Fruit fly (Drosophila melanogaster) whole organism, adult: ENCODE results near the gene CG3164.
A peak's percentile ranks its signal among the peaks of the same experiment; 100 is the strongest.

Experiments
- CG11617 ChIP-seq: fragments of 200-800 bp; sonication (Bioruptor generic); optimal IDR thresholded peaks from 2 replicates; lab custom pipeline; 2017; ENCODE audit warnings: mild to moderate bottlenecking, missing biosample characterization, missing genetic modification reagents, missing genetic modification characterization
- CG12768 ChIP-seq: fragments of 200-800 bp; sonication (Bioruptor generic); optimal IDR thresholded peaks from 2 replicates; lab custom pipeline; 2017; ENCODE audit warnings: missing biosample characterization, missing genetic modification characterization, mild to moderate bottlenecking, moderate library complexity, missing genetic modification reagents
- CG14711 ChIP-seq: fragments of 200-800 bp; sonication (Bioruptor generic); optimal IDR thresholded peaks from 2 replicates; lab custom pipeline; 2018; ENCODE audit warnings: missing biosample characterization, mild to moderate bottlenecking, missing genetic modification characterization, moderate library complexity
- CG1620 ChIP-seq: fragments of 200-800 bp; sonication (Bioruptor generic); optimal IDR thresholded peaks from 2 replicates; lab custom pipeline; 2016; ENCODE audit warnings: missing biosample characterization, missing genetic modification characterization
- CG33017 ChIP-seq: fragments of 200-800 bp; sonication (Bioruptor generic); optimal IDR thresholded peaks from 2 replicates; lab custom pipeline; 2018; ENCODE audit warnings: missing biosample characterization, mild to moderate bottlenecking, missing genetic modification characterization, moderate library complexity
- CG5204 ChIP-seq: fragments of 200-800 bp; sonication (Bioruptor generic); optimal IDR thresholded peaks from 2 replicates; lab custom pipeline; 2016; ENCODE audit warnings: missing biosample characterization, missing genetic modification characterization
- CG7045 ChIP-seq: fragments of 200-800 bp; sonication (Bioruptor generic); optimal IDR thresholded peaks from 2 replicates; lab custom pipeline; 2017; ENCODE audit warnings: missing biosample characterization, mild to moderate bottlenecking, missing genetic modification characterization
- CG7101 ChIP-seq: fragments of 200-800 bp; sonication (Bioruptor generic); optimal IDR thresholded peaks from 2 replicates; lab custom pipeline; 2018; ENCODE audit warnings: missing biosample characterization, mild to moderate bottlenecking, missing genetic modification characterization, moderate library complexity
- Clk ChIP-seq: fragments of 200-800 bp; sonication (Bioruptor generic); optimal IDR thresholded peaks from 2 replicates; lab custom pipeline; 2017; ENCODE audit warnings: missing biosample characterization, missing genetic modification characterization
- Crg-1 ChIP-seq: fragments of 200-800 bp; sonication (Bioruptor generic); optimal IDR thresholded peaks from 2 replicates; lab custom pipeline; 2016; ENCODE audit warnings: missing biosample characterization, missing genetic modification characterization
- Hr96 ChIP-seq: fragments of 200-800 bp; sonication (Bioruptor generic); optimal IDR thresholded peaks from 2 replicates; lab custom pipeline; 2016; ENCODE audit warnings: missing biosample characterization, missing genetic modification characterization
- Mnt ChIP-seq: fragments of 200-800 bp; sonication (Bioruptor generic); optimal IDR thresholded peaks from 2 replicates; lab custom pipeline; 2016; ENCODE audit warnings: missing biosample characterization, mild to moderate bottlenecking, missing genetic modification characterization
- bab1 ChIP-seq: fragments of 200-800 bp; sonication (Bioruptor generic); optimal IDR thresholded peaks from 3 replicates; lab custom pipeline; 2019; ENCODE audit warnings: missing biosample characterization, mild to moderate bottlenecking, missing genetic modification characterization, moderate library complexity
- cic ChIP-seq: fragments of 200-800 bp; sonication (Bioruptor generic); optimal IDR thresholded peaks from 2 replicates; lab custom pipeline; 2017; ENCODE audit warnings: missing biosample characterization, mild to moderate bottlenecking, missing genetic modification characterization, moderate library complexity
- cnc ChIP-seq, 2 experiments: fragments of >200 bp; optimal IDR thresholded peaks; 2 replicates each; lab custom pipeline; 2017
- kay ChIP-seq: fragments of 200-800 bp; sonication (Bioruptor generic); peaks from one replicate; lab custom pipeline; 2016; ENCODE audit warnings: missing biosample characterization, missing genetic modification characterization, borderline replicate concordance
- ovo ChIP-seq: fragments of 200-800 bp; sonication (Bioruptor generic); optimal IDR thresholded peaks from 2 replicates; lab custom pipeline; 2016; ENCODE audit warnings: missing biosample characterization, missing genetic modification characterization
- pad ChIP-seq: fragments of 200-800 bp; sonication (Bioruptor generic); optimal IDR thresholded peaks from 3 replicates; lab custom pipeline; 2017; ENCODE audit warnings: missing biosample characterization, missing genetic modification characterization, mild to moderate bottlenecking, moderate library complexity, missing genetic modification reagents
- tj ChIP-seq: fragments of 200-800 bp; sonication (Bioruptor generic); optimal IDR thresholded peaks from 3 replicates; lab custom pipeline; 2017; ENCODE audit warnings: missing biosample characterization, mild to moderate bottlenecking, missing genetic modification characterization, moderate library complexity
- toe ChIP-seq: fragments of 200-800 bp; sonication (Bioruptor generic); optimal IDR thresholded peaks from 2 replicates; lab custom pipeline; 2016; ENCODE audit warnings: missing biosample characterization, missing genetic modification characterization

Gene CG3164

DNA sequence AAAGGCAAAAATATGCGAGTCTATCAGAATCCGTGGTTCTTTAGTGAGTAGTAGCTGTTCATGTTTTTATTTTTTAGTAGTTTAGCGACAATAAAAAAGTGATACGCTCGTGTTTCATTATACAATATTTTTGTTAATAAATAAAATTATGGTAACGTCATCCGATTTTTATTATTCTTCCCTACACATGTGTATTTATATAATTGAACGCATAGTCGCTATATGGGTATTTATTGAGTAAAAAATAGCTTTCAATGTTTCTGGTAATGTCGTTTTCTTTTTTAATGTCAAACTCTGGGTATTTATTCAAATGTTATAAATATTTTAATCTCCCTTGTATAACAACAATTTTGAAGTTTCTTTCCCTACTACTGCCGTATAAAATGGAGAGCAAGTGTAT lies 54.5 kb downstream of the CG3164 start, which contains the start of gene CG11374:
Gene CG11374, plus strand, starts transcription at position 301 of the 400 bp plus-strand sequence.
- TF ChIP-seq Clk (GFP tag; lab: Kevin White, UChicago) (no peak), kay (peak; percentile 22)

DNA sequence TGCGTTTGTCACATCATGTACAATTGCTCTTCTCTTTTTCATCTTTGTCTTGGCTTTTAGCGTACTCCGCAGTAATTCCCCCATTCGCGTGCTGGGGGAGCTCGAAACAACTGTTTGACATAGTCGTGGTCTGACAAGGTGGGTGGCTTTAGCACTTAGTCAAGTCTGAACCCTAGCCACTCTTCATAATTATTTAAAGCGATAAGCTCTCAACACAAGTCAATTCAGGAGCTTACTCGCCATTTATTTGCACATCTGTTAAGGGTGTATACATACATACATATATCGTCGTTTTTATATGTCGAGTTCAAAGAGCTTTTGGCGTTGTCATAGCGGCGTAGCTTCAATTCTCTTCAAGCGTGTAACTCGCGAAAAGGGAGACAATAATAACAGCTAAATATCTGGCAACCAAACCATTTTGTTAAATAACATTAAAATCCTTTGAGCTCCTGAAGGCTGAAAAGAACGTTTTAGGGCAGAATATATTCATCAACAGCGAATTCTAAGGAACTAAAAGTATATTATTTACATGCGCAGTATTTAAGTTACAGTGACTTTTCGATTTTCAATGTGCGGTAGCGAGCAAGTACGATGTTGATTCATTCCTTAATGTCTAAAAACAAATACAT lies 56.7 kb downstream of the CG3164 start:
- TF ChIP-seq cnc (optimal IDR thresholded peaks at IDR 0.05; lab: Kevin White, UChicago) = peak in 1 of 2 experiments; percentile 55
- no peak for TF ChIP-seq Hr96 (GFP tag; lab: Kevin White, UChicago)
- no peak for TF ChIP-seq CG5204
- no peak for TF ChIP-seq bab1 (GFP tag; lab: Kevin White, UChicago)
- TF ChIP-seq pad (GFP tag; lab: Kevin White, UChicago) = peak; percentile 94
- no peak for TF ChIP-seq CG7045 (GFP tag; lab: Kevin White, UChicago)
- no peak for TF ChIP-seq CG33017 (tag; lab: Kevin White, UChicago)
- TF ChIP-seq CG12768 = no peak
- peak; percentile 88 for TF ChIP-seq kay
- no peak for TF ChIP-seq Crg-1 (GFP tag; lab: Kevin White, UChicago)
- no peak for TF ChIP-seq CG7101 (tag; lab: Kevin White, UChicago)
- peak; percentile 19 for TF ChIP-seq CG1620 (GFP tag; lab: Kevin White, UChicago)
- no peak for TF ChIP-seq ovo (GFP tag; lab: Kevin White, UChicago)
- TF ChIP-seq Clk (GFP tag; lab: Kevin White, UChicago) = no peak
- no peak for TF ChIP-seq toe
- no peak for TF ChIP-seq Mnt (GFP tag; lab: Kevin White, UChicago)
- peak; percentile 43 for TF ChIP-seq cic (GFP tag; lab: Kevin White, UChicago)
- no peak for TF ChIP-seq CG11617
- no peak for TF ChIP-seq CG14711
- TF ChIP-seq tj = peak; percentile 5

DNA sequence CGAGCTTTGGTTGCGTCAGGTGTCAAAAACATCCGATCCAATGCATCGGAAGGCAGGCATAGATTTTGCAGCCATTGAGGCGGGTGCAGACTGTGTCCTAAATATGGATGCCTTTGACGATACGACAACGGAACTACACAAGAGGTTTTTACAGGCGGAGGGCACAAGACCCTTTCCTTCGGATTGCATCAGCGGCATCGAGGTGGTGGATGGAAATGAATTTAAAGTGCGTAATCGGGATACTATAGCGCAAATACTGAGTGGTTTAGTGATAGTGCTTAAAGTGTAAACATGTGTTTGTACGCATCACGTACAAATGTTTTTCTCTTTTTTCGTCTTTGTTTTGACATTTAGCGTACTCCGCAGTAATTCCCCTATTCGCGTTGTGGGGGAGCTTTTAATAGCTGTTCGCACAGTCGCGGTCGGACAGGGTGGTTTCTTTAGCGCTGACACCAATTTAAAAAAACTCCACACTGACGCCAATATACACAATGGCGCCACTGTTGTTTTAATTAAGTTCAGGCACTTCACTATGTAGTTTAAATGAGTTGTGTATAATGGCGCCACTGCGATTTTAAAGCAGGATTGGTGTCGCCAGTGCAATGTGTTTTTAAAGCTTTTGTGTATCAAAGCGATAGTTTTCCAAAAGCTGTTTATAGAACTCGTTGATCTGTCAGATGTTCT lies 57.7 kb downstream of the CG3164 start:
- peak; percentile 65 for TF ChIP-seq Mnt (GFP tag; lab: Kevin White, UChicago)
- TF ChIP-seq tj = peak; percentile 33
- TF ChIP-seq toe = no peak
- no peak for TF ChIP-seq cnc (optimal IDR thresholded peaks at IDR 0.05; lab: Kevin White, UChicago)
- no peak for TF ChIP-seq CG5204
- TF ChIP-seq CG33017 (tag; lab: Kevin White, UChicago) = no peak
- TF ChIP-seq CG12768 = no peak
- TF ChIP-seq ovo (GFP tag; lab: Kevin White, UChicago) = no peak
- no peak for TF ChIP-seq Clk (GFP tag; lab: Kevin White, UChicago)
- no peak for TF ChIP-seq CG7045 (GFP tag; lab: Kevin White, UChicago)
- peak; percentile 41 for TF ChIP-seq pad (GFP tag; lab: Kevin White, UChicago)
- TF ChIP-seq CG7101 (tag; lab: Kevin White, UChicago) = peak; percentile 65
- TF ChIP-seq CG11617 = no peak
- peak; percentile 69 for TF ChIP-seq cic (GFP tag; lab: Kevin White, UChicago)
- TF ChIP-seq kay = peak; percentile 81
- TF ChIP-seq Crg-1 (GFP tag; lab: Kevin White, UChicago) = peak; percentile 8
- peak; percentile 46 for TF ChIP-seq CG14711
- TF ChIP-seq bab1 (GFP tag; lab: Kevin White, UChicago) = no peak
- TF ChIP-seq CG1620 (GFP tag; lab: Kevin White, UChicago) = peak; percentile 18
- no peak for TF ChIP-seq Hr96 (GFP tag; lab: Kevin White, UChicago)
